Worm (Caenorhabditis elegans): ENCODE results near the gene W10G6.6.
"Not testable (repeated sequence)": the region's sequence is repeated elsewhere in the genome, so short reads cannot be mapped to it uniquely, and the experiment has no call there.

W10G6.6 gene

DNA sequence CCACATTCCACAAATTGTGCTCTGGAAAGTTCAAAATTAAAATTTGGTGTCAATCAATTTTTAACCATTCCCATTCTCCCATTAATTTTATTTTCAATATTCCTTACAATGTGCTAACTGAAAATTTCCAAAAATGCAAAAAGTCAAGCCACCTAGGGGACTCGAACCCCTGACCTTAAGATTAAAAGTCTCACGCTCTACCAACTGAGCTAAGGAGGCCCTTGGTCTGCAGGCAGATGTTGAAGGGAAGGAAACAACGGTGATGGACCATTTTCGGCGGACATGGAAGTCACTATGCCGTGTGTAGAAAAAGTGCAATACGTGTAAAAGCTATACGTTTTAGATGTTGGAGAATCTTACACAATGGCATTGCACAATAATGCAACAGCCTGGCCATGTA lies 32.8 kb downstream of the W10G6.6 start:
- TF ChIP-seq nhr-85 (tag) (peak; percentile 1), C04F5.9 (tag; optimal IDR thresholded peaks at IDR 0.05) (no peak)

DNA sequence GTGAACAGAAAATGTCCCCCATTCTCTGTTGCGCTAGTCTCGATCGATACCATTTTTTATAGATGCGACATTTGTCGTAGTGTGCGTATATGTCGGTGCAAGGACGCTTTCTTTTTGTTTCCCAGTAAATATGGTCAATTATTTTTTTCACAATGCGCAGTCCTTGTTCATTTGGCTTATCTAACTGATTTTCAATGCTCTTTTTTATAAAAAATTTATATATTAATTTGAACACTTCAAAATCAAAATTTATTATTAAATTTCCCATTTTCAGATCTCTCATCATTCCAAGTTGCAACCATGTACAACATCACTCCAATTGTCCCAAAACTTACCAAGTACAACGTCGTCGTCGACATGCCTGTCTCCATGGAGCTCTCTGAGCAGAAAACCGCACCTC lies 33.5 kb downstream of the W10G6.6 start, which contains the start of gene F23A7.1:
TSS of gene F23A7.1 (plus strand) at position 301 of the 400 bp plus-strand sequence.
- TF ChIP-seq zip-4 (GFP tag; optimal IDR thresholded peaks at IDR 0.05) (no peak), mep-1 (tag; optimal IDR thresholded peaks at IDR 0.05) (no peak), hlh-4 (tag; optimal IDR thresholded peaks at IDR 0.05) (no peak), ceh-82 (tag; optimal IDR thresholded peaks at IDR 0.05) (no peak), pag-3 (tag; optimal IDR thresholded peaks at IDR 0.05; ENCODE audit: borderline replicate concordance, insufficient read depth) (no peak), zag-1 (tag; optimal IDR thresholded peaks at IDR 0.05) (no peak), lin-15B (tag; optimal IDR thresholded peaks at IDR 0.05) (no peak), sox-4 (tag; optimal IDR thresholded peaks at IDR 0.05) (no peak), aha-1 (tag; optimal IDR thresholded peaks at IDR 0.05) (no peak), lin-39 (tag; optimal IDR thresholded peaks at IDR 0.05) (no peak), fos-1 (tag; optimal IDR thresholded peaks at IDR 0.05) (no peak), nhr-77 (tag; optimal IDR thresholded peaks at IDR 0.05) (no peak), ztf-4 (tag; optimal IDR thresholded peaks at IDR 0.05) (no peak), aly-2 (tag; optimal IDR thresholded peaks at IDR 0.05) (no peak)

DNA sequence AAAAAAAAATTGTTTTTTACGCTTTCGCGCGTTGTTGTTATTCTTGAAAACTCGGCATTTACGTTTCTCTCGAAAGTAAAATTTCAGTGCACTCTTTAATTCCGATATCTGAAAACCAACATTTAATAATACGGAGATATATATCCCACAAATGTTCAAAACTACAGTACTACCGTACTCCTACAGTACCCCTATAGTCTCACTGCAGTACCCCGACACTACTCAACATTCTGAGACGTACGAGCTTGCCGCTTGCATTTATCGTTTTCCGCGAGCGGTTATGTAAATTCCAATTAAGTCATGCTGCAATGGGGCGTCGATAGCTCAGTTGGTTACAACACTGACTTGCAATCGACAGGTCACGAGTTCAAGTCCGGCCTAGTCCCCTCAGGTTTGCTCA lies 37.5 kb downstream of the W10G6.6 start, which contains the start of gene F23A7.8:
TSS of gene F23A7.8 (plus strand) at position 301 of the 400 bp plus-strand sequence.
- TF ChIP-seq unc-62 (GFP tag; optimal IDR thresholded peaks at IDR 0.05); fkh-4 (tag; optimal IDR thresholded peaks at IDR 0.05; ENCODE audit: borderline replicate concordance); efl-3 (GFP tag; optimal IDR thresholded peaks at IDR 0.05): not testable (repeated sequence)

DNA sequence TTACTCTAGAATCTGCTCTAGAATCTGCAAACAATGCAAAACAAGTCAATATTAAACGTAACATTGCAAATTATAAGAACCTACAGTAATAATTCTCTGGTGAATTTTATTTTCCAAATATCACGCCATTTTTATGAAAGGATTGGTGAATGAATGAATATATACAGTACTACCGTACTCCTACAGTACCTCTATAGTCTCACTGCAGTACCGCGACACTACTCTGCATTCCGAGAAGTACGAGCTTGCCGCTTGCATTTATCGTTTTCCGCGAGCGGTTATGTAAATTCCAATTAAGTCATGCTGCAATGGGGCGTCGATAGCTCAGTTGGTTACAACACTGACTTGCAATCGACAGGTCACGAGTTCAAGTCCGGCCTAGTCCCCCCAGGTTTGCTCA lies 38.3 kb downstream of the W10G6.6 start, which contains the start of gene F23A7.4:
TSS of gene F23A7.4 (plus strand) at position 301 of the 400 bp plus-strand sequence.
- TF ChIP-seq hpl-2 (GFP tag; optimal IDR thresholded peaks at IDR 0.05); sup-37 (GFP tag; optimal IDR thresholded peaks at IDR 0.05); lir-3 (tag; optimal IDR thresholded peaks at IDR 0.05; ENCODE audit: poor library complexity): not testable (repeated sequence)

DNA sequence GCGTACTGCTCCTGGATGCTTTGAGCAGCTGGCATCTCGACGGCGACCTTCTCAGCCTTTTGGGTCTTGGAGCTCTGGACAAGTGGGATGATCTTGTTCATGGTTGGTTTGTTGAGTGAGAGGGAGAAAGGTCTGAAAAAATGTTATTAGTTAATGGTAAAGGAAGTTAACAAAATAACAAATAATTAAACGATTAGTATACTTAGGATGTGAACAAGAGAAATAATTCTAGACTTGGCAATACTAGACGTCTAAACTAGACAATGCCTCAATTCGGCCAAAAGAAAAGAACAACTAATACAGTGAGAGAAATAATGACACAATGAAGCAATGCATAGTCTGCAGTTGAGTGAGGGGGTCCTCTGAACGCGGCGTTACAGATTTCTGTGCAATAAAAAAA lies 40.1 kb downstream of the W10G6.6 start, which contains the start of gene R11.4:
TSS of gene R11.4 (minus strand) at position 101 of the 400 bp plus-strand sequence.
- TF ChIP-seq ceh-90 (tag; optimal IDR thresholded peaks at IDR 0.05) (no peak), ceh-63 (GFP tag; optimal IDR thresholded peaks at IDR 0.05) (no peak), pax-3 (tag; optimal IDR thresholded peaks at IDR 0.05) (no peak), dsc-1 (tag; optimal IDR thresholded peaks at IDR 0.05) (no peak), nhr-12 (tag; optimal IDR thresholded peaks at IDR 0.05) (no peak), sox-4 (tag; optimal IDR thresholded peaks at IDR 0.05) (no peak), mab-9 (GFP tag; IDR thresholded peaks at IDR 0.05) (no peak), irx-1 (tag; optimal IDR thresholded peaks at IDR 0.05) (no peak), lsy-2 (tag; optimal IDR thresholded peaks at IDR 0.05) (no peak), swsn-7 (tag; optimal IDR thresholded peaks at IDR 0.05) (no peak), unc-62 (GFP tag; optimal IDR thresholded peaks at IDR 0.05) (no peak), ces-1 (GFP tag; optimal IDR thresholded peaks at IDR 0.05) (no peak), isw-1 (GFP tag; IDR thresholded peaks at IDR 0.05) (no peak)

DNA sequence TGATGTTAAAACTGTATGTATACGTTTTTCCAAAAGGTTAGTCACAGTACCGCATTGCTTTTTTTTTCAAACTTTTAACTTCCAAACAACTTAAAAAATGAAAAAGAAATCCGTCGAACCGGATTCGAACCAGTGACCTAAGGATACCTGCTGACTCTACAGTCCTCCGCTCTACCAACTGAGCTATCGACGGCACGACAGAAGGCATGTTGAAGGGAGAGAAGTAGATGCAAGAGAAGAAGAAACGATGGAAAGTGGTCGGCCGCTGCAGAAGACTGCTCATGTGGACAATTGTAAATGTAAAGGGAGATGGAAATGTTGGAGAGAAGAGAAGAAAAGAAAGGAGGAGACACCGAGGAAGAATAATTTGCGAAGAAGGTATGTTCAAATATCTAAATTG lies 40.9 kb downstream of the W10G6.6 start:
- TF ChIP-seq nhr-84 (tag; optimal IDR thresholded peaks at IDR 0.05) (no peak), hpl-2 (GFP tag; optimal IDR thresholded peaks at IDR 0.05) (peak; percentile 50), snu-23 (GFP tag; optimal IDR thresholded peaks at IDR 0.05) (peak; percentile 93), nhr-90 (tag; optimal IDR thresholded peaks at IDR 0.05; ENCODE audit: poor library complexity) (peak; percentile 86), ets-5 (GFP tag; IDR thresholded peaks at IDR 0.05) (no peak), dsc-1 (tag; optimal IDR thresholded peaks at IDR 0.05) (peak; percentile 95), mab-9 (GFP tag; IDR thresholded peaks at IDR 0.05) (peak; percentile 75), jun-1 (tag; optimal IDR thresholded peaks at IDR 0.05) (peak; percentile 86), nhr-71 (tag; optimal IDR thresholded peaks at IDR 0.05) (peak; percentile 85), tbx-2 (tag; optimal IDR thresholded peaks at IDR 0.05) (peak; percentile 76), elt-2 (tag; optimal IDR thresholded peaks at IDR 0.05) (peak; percentile 54), pqm-1 (tag; optimal IDR thresholded peaks at IDR 0.05) (no peak), fkh-10 (GFP tag; optimal IDR thresholded peaks at IDR 0.05) (peak; percentile 83), F16B12.6 (tag; optimal IDR thresholded peaks at IDR 0.05) (no peak), pax-3 (tag; optimal IDR thresholded peaks at IDR 0.05) (peak; percentile 78), ces-1 (GFP tag; optimal IDR thresholded peaks at IDR 0.05) (no peak)

All from whole organism, L1 larva.